Fruit fly (Drosophila melanogaster) whole organism, prepupa: ENCODE data around the gene CG11983.

Experiments used
- Blimp-1 ChIP-seq: fragments of 200-800 bp; sonication (Bioruptor generic); optimal IDR thresholded peaks from 3 replicates; lab custom pipeline; 2017; ENCODE audit warnings: missing biosample characterization, missing genetic modification characterization, mild to moderate bottlenecking, moderate library complexity, missing genetic modification reagents
- CG10669 ChIP-seq: fragments of 200-800 bp; sonication (Bioruptor generic); optimal IDR thresholded peaks from 3 replicates; lab custom pipeline; 2018; ENCODE audit warnings: missing biosample characterization, mild to moderate bottlenecking, missing genetic modification characterization, moderate library complexity
- CG11762 ChIP-seq: fragments of 200-800 bp; sonication (Bioruptor generic); optimal IDR thresholded peaks from 3 replicates; lab custom pipeline; 2016; ENCODE audit warnings: missing biosample characterization, missing genetic modification characterization; ENCODE audit not compliant: insufficient read depth
- CG11902 ChIP-seq: fragments of 200-800 bp; sonication (Bioruptor generic); optimal IDR thresholded peaks from 3 replicates; lab custom pipeline; 2016; ENCODE audit warnings: missing biosample characterization, missing genetic modification characterization
- CG1621 ChIP-seq: fragments of 200-800 bp; sonication (Bioruptor generic); optimal IDR thresholded peaks from 3 replicates; lab custom pipeline; 2018; ENCODE audit warnings: missing biosample characterization, mild to moderate bottlenecking, missing genetic modification characterization
- CG3032 ChIP-seq: fragments of 200-800 bp; optimal IDR thresholded peaks from 2 replicates; lab custom pipeline; 2019; ENCODE audit warnings: missing biosample characterization, mild to moderate bottlenecking, missing genetic modification characterization, moderate library complexity
- CG31627 ChIP-seq: fragments of 200-800 bp; sonication (Bioruptor generic); optimal IDR thresholded peaks from 3 replicates; lab custom pipeline; 2016; ENCODE audit warnings: missing biosample characterization, missing genetic modification characterization
- CG34406 ChIP-seq: fragments of 200-800 bp; sonication (Bioruptor generic); optimal IDR thresholded peaks from 3 replicates; lab custom pipeline; 2016; ENCODE audit warnings: missing biosample characterization, missing genetic modification characterization
- CG3919 ChIP-seq: fragments of 200-800 bp; sonication (Bioruptor generic); optimal IDR thresholded peaks from 3 replicates; lab custom pipeline; 2016; ENCODE audit warnings: missing biosample characterization, missing genetic modification characterization
- CG6276 ChIP-seq: fragments of 200-800 bp; sonication (Bioruptor generic); optimal IDR thresholded peaks from 2 replicates; lab custom pipeline; 2017; ENCODE audit warnings: missing biosample characterization, mild to moderate bottlenecking, missing genetic modification characterization
- CG6792 ChIP-seq: fragments of 200-800 bp; sonication (Bioruptor generic); optimal IDR thresholded peaks from 3 replicates; lab custom pipeline; 2016; ENCODE audit warnings: missing biosample characterization, missing genetic modification characterization
- CG6854 ChIP-seq: fragments of 200-800 bp; sonication (Bioruptor generic); optimal IDR thresholded peaks from 2 replicates; lab custom pipeline; 2017; ENCODE audit warnings: missing biosample characterization, mild to moderate bottlenecking, missing genetic modification characterization
- CG8119 ChIP-seq: fragments of 200-800 bp; sonication (Bioruptor generic); IDR thresholded peaks from 3 replicates; pipeline ENCODE4 v1.3.6; 2022; ENCODE audit warnings: missing biosample characterization, missing genetic modification characterization
- CG8319 ChIP-seq: fragments of 200-800 bp; sonication (Bioruptor generic); optimal IDR thresholded peaks from 3 replicates; lab custom pipeline; 2016; ENCODE audit warnings: missing biosample characterization, missing genetic modification characterization
- CG8632 ChIP-seq: fragments of 200-800 bp; sonication (Bioruptor generic); optimal IDR thresholded peaks from 3 replicates; lab custom pipeline; 2016; ENCODE audit warnings: missing biosample characterization, missing genetic modification characterization
- CG9139 ChIP-seq: fragments of 200-800 bp; sonication (Bioruptor generic); optimal IDR thresholded peaks from 3 replicates; lab custom pipeline; 2017; ENCODE audit warnings: missing biosample characterization, mild to moderate bottlenecking, missing genetic modification characterization
- Eip75B ChIP-seq: fragments of 200-800 bp; sonication (Bioruptor generic); optimal IDR thresholded peaks from 3 replicates; lab custom pipeline; 2016; ENCODE audit warnings: missing biosample characterization, missing genetic modification characterization
- Eip78C ChIP-seq: fragments of 200-800 bp; sonication (Bioruptor generic); peaks from one replicate; lab custom pipeline; 2016; ENCODE audit warnings: missing biosample characterization, missing genetic modification characterization
- Eip93F ChIP-seq: fragments of 200-800 bp; sonication (Bioruptor generic); optimal IDR thresholded peaks from 2 replicates; lab custom pipeline; 2016; ENCODE audit warnings: missing biosample characterization, mild to moderate bottlenecking, missing genetic modification characterization
- Ets21C ChIP-seq: fragments of 200-800 bp; sonication (Bioruptor generic); optimal IDR thresholded peaks from 3 replicates; lab custom pipeline; 2016; ENCODE audit warnings: missing biosample characterization, missing genetic modification characterization
- Gug ChIP-seq: fragments of 200-800 bp; sonication (Bioruptor generic); IDR thresholded peaks from 2 replicates; pipeline ENCODE4 v1.3.6; 2022; ENCODE audit warnings: missing biosample characterization, missing genetic modification characterization
- Hr39 ChIP-seq: fragments of 200-800 bp; sonication (Bioruptor generic); optimal IDR thresholded peaks from 2 replicates; lab custom pipeline; 2016; ENCODE audit warnings: missing biosample characterization, missing genetic modification characterization
- Hr4 ChIP-seq: fragments of 200-800 bp; sonication (Bioruptor generic); optimal IDR thresholded peaks from 3 replicates; lab custom pipeline; 2016; ENCODE audit warnings: missing biosample characterization, missing genetic modification characterization
- Met ChIP-seq: fragments of 200-800 bp; sonication (Bioruptor generic); optimal IDR thresholded peaks from 3 replicates; lab custom pipeline; 2016; ENCODE audit warnings: missing biosample characterization, missing genetic modification characterization
- Smox ChIP-seq: fragments of 200-800 bp; sonication (Bioruptor generic); optimal IDR thresholded peaks from 3 replicates; lab custom pipeline; 2016; ENCODE audit warnings: missing biosample characterization, missing genetic modification characterization
- Sox102F ChIP-seq: fragments of 200-800 bp; sonication (Bioruptor generic); optimal IDR thresholded peaks from 2 replicates; lab custom pipeline; 2016; ENCODE audit warnings: missing biosample characterization, mild to moderate bottlenecking, missing genetic modification characterization
- Sox14 ChIP-seq: fragments of 200-800 bp; sonication (Bioruptor generic); optimal IDR thresholded peaks from 3 replicates; lab custom pipeline; 2016; ENCODE audit warnings: missing biosample characterization, missing genetic modification characterization
- Sox15 ChIP-seq: fragments of 200-800 bp; sonication (Bioruptor generic); optimal IDR thresholded peaks from 3 replicates; lab custom pipeline; 2016; ENCODE audit warnings: missing biosample characterization, missing genetic modification characterization
- achi ChIP-seq: fragments of 200-800 bp; sonication (Bioruptor generic); optimal IDR thresholded peaks from 3 replicates; lab custom pipeline; 2016; ENCODE audit warnings: missing biosample characterization, missing genetic modification characterization
- acj6 ChIP-seq: fragments of 200-800 bp; sonication (Bioruptor generic); optimal IDR thresholded peaks from 3 replicates; lab custom pipeline; 2016; ENCODE audit warnings: missing biosample characterization, missing genetic modification characterization
- dac ChIP-seq: fragments of 200-800 bp; sonication (Bioruptor generic); optimal IDR thresholded peaks from 2 replicates; lab custom pipeline; 2017; ENCODE audit warnings: missing biosample characterization, mild to moderate bottlenecking, missing genetic modification characterization
- eg ChIP-seq: fragments of 200-800 bp; sonication (Bioruptor generic); IDR thresholded peaks from 3 replicates; pipeline ENCODE4 v1.3.6; 2022; ENCODE audit warnings: missing biosample characterization, missing genetic modification characterization
- esn ChIP-seq: fragments of 200-800 bp; sonication (Bioruptor generic); optimal IDR thresholded peaks from 2 replicates; lab custom pipeline; 2016; ENCODE audit warnings: missing biosample characterization, mild to moderate bottlenecking, missing genetic modification characterization, moderate library complexity
- fd85E ChIP-seq: fragments of 200-800 bp; sonication (Bioruptor generic); optimal IDR thresholded peaks from 3 replicates; lab custom pipeline; 2016; ENCODE audit warnings: missing biosample characterization, missing genetic modification characterization
- fkh ChIP-seq: fragments of 200-800 bp; sonication (Bioruptor generic); optimal IDR thresholded peaks from 3 replicates; lab custom pipeline; 2017; ENCODE audit warnings: missing biosample characterization, mild to moderate bottlenecking, missing genetic modification characterization, moderate library complexity
- net ChIP-seq: fragments of 200-800 bp; sonication (Bioruptor generic); optimal IDR thresholded peaks from 3 replicates; lab custom pipeline; 2016; ENCODE audit warnings: missing biosample characterization, missing genetic modification characterization
- salr ChIP-seq, 2 experiments: fragments of 200-800 bp; sonication (Bioruptor generic); optimal IDR thresholded peaks; 3 replicates each; lab custom pipeline; 2016 to 2018; ENCODE audit warnings: missing biosample characterization in 2 of 2, missing genetic modification characterization in 2 of 2, mild to moderate bottlenecking in 1 of 2
- spab ChIP-seq: fragments of 200-800 bp; sonication (Bioruptor generic); optimal IDR thresholded peaks from 2 replicates; lab custom pipeline; 2017; ENCODE audit warnings: missing biosample characterization, mild to moderate bottlenecking, missing genetic modification characterization, missing genetic modification reagents
- ss ChIP-seq, 2 experiments: fragments of 200-800 bp; sonication (Bioruptor generic); optimal IDR thresholded peaks; 2 replicates in 1 of 2; 3 replicates in 1 of 2; lab custom pipeline; 2017 to 2018; ENCODE audit warnings: mild to moderate bottlenecking in 2 of 2, missing biosample characterization in 2 of 2, missing genetic modification characterization in 2 of 2, moderate library complexity in 1 of 2
- svp ChIP-seq: fragments of 200-800 bp; sonication (Bioruptor generic); peaks from one replicate; lab custom pipeline; 2016; ENCODE audit warnings: missing biosample characterization, missing genetic modification characterization
- vri ChIP-seq: fragments of 200-800 bp; sonication (Bioruptor generic); optimal IDR thresholded peaks from 3 replicates; lab custom pipeline; 2016; ENCODE audit warnings: missing biosample characterization, mild to moderate bottlenecking, missing genetic modification characterization

CG11983 gene

dm6 chr3R:8971794-8972193 is 36.3 kb upstream of the CG11983 start (continued):
- TF ChIP-seq CG9139 (GFP tag; lab: Kevin White, UChicago): no peak
- TF ChIP-seq acj6 (GFP tag; lab: Kevin White, UChicago): no peak
- peak; percentile 30 for TF ChIP-seq achi (GFP tag; lab: Kevin White, UChicago)
- TF ChIP-seq CG11762: no peak
- peak; percentile 25 to 76 for TF ChIP-seq ss (GFP tag; optimal IDR thresholded peaks at IDR 0.05; lab: Kevin White, UChicago)
- TF ChIP-seq CG6276: peak; percentile 73
- TF ChIP-seq Hr39 (GFP tag; lab: Kevin White, UChicago): no peak
- TF ChIP-seq CG34406: no peak
- no peak for TF ChIP-seq CG8319 (GFP tag; lab: Kevin White, UChicago)
- no peak for TF ChIP-seq svp (GFP tag; lab: Kevin White, UChicago)
- no peak for TF ChIP-seq Ets21C (GFP tag; lab: Kevin White, UChicago)
- TF ChIP-seq eg: peak; percentile 70
- TF ChIP-seq CG3919 (GFP tag; lab: Kevin White, UChicago): peak; percentile 2
- no peak for TF ChIP-seq vri
- peak; percentile 9 for TF ChIP-seq spab (GFP tag; lab: Kevin White, UChicago)
- no peak for TF ChIP-seq fkh (GFP tag; lab: Kevin White, UChicago)
- TF ChIP-seq CG31627: no peak
- TF ChIP-seq net (GFP tag; lab: Kevin White, UChicago): no peak
- no peak for TF ChIP-seq Sox15 (GFP tag; lab: Kevin White, UChicago)
- TF ChIP-seq CG8632 (GFP tag; lab: Kevin White, UChicago): peak; percentile 20
- no peak for TF ChIP-seq Met (GFP tag; lab: Kevin White, UChicago)
- peak; percentile 13 for TF ChIP-seq CG6854 (GFP tag; lab: Kevin White, UChicago)
- peak in 1 of 2 experiments; percentile 39 for TF ChIP-seq salr (GFP tag; optimal IDR thresholded peaks at IDR 0.05; lab: Kevin White, UChicago)
- no peak for TF ChIP-seq Sox14 (GFP tag; lab: Kevin White, UChicago)
- TF ChIP-seq Eip75B (GFP tag; lab: Kevin White, UChicago): peak; percentile 72
- TF ChIP-seq fd85E: no peak
- no peak for TF ChIP-seq Sox102F (GFP tag; lab: Kevin White, UChicago)
- TF ChIP-seq Gug: no peak
- TF ChIP-seq CG11902 (GFP tag; lab: Kevin White, UChicago): no peak
- no peak for TF ChIP-seq CG3032 (tag; lab: Kevin White, UChicago)
- TF ChIP-seq Hr4 (GFP tag; lab: Kevin White, UChicago): no peak
- peak; percentile 65 for TF ChIP-seq Eip78C
- peak; percentile 89 for TF ChIP-seq Blimp-1 (GFP tag; lab: Kevin White, UChicago)

- TF ChIP-seq fkh (GFP tag; lab: Kevin White, UChicago) (no peak), CG10669 (GFP tag; lab: Kevin White, UChicago) (no peak), esn (no peak), Smox (GFP tag; lab: Kevin White, UChicago) (no peak), CG3032 (tag; lab: Kevin White, UChicago) (no peak), Sox102F (GFP tag; lab: Kevin White, UChicago) (no peak), Eip93F (GFP tag; lab: Kevin White, UChicago) (no peak), eg (no peak), Sox15 (GFP tag; lab: Kevin White, UChicago) (no peak), dac (GFP tag; lab: Kevin White, UChicago) (no peak), fd85E (no peak), CG1621 (no peak), spab (GFP tag; lab: Kevin White, UChicago) (no peak), Sox14 (GFP tag; lab: Kevin White, UChicago) (no peak), CG6854 (GFP tag; lab: Kevin White, UChicago) (no peak), Blimp-1 (GFP tag; lab: Kevin White, UChicago) (no peak), CG8119 (GFP tag; lab: Robert Waterston, UW) (no peak), CG3919 (GFP tag; lab: Kevin White, UChicago) (no peak), Gug (no peak), CG6792 (no peak)
Observed at dm6 chr3R:8976073-8976593, 32.0 kb upstream of the CG11983 start.
